Fruit fly (Drosophila melanogaster) whole organism, prepupa: ENCODE measurements around the gene Os-C.

Experiments
- CG1621 ChIP-seq: fragments of 200-800 bp; sonication (Bioruptor generic); optimal IDR thresholded peaks from 3 replicates; lab custom pipeline; 2018; ENCODE audit warnings: missing biosample characterization, mild to moderate bottlenecking, missing genetic modification characterization
- CG6163 ChIP-seq: fragments of 200-800 bp; sonication (Bioruptor generic); IDR thresholded peaks from 3 replicates; pipeline ENCODE4 v1.3.6; 2022; ENCODE audit warnings: missing biosample characterization, missing genetic modification characterization
- CG8632 ChIP-seq: fragments of 200-800 bp; sonication (Bioruptor generic); optimal IDR thresholded peaks from 3 replicates; lab custom pipeline; 2016; ENCODE audit warnings: missing biosample characterization, missing genetic modification characterization
- Eip93F ChIP-seq: fragments of 200-800 bp; sonication (Bioruptor generic); optimal IDR thresholded peaks from 2 replicates; lab custom pipeline; 2016; ENCODE audit warnings: missing biosample characterization, mild to moderate bottlenecking, missing genetic modification characterization
- Hr39 ChIP-seq: fragments of 200-800 bp; sonication (Bioruptor generic); optimal IDR thresholded peaks from 2 replicates; lab custom pipeline; 2016; ENCODE audit warnings: missing biosample characterization, missing genetic modification characterization
- Sox15 ChIP-seq: fragments of 200-800 bp; sonication (Bioruptor generic); optimal IDR thresholded peaks from 3 replicates; lab custom pipeline; 2016; ENCODE audit warnings: missing biosample characterization, missing genetic modification characterization
- eg ChIP-seq: fragments of 200-800 bp; sonication (Bioruptor generic); IDR thresholded peaks from 3 replicates; pipeline ENCODE4 v1.3.6; 2022; ENCODE audit warnings: missing biosample characterization, missing genetic modification characterization
- salr ChIP-seq, 2 experiments: fragments of 200-800 bp; sonication (Bioruptor generic); optimal IDR thresholded peaks; 3 replicates each; lab custom pipeline; 2016 to 2018; ENCODE audit warnings: missing biosample characterization in 2 of 2, missing genetic modification characterization in 2 of 2, mild to moderate bottlenecking in 1 of 2

Gene Os-C

dm6 chr3R:8027203-8027688, 48.5 kb downstream of the Os-C start (continued):
- TF ChIP-seq CG8632 (GFP tag; lab: Kevin White, UChicago) (peak; percentile 94), Eip93F (GFP tag; lab: Kevin White, UChicago) (peak; percentile 42), eg (GFP tag; lab: Robert Waterston, UW) (peak; percentile 53; the same call in 2 of the 3 replicates), CG6163 (GFP tag; lab: Robert Waterston, UW) (peak; percentile 75), Hr39 (GFP tag; lab: Kevin White, UChicago) (peak; percentile 63), CG1621 (tag; lab: Kevin White, UChicago) (peak; percentile 44), Sox15 (peak; percentile 78), salr (GFP tag; optimal IDR thresholded peaks at IDR 0.05; lab: Kevin White, UChicago) (peak; percentile 37 to 97)
